Worm (Caenorhabditis elegans) whole organism, mixed stage, embryonic: ENCODE measurements around the gene R04F11.2.

Source experiments
- M03D4.4 ChIP-seq: sonication (generic microtip); optimal IDR thresholded peaks from 2 replicates; lab custom pipeline; 2017; ENCODE audit warnings: mild to moderate bottlenecking, missing genetic modification characterization, missing compliant biosample characterization
- bed-3 ChIP-seq: fragments of 200-800 bp; sonication (Bioruptor generic); optimal IDR thresholded peaks from 3 replicates; lab custom pipeline; 2018; ENCODE audit warnings: mild to moderate bottlenecking, missing genetic modification characterization, moderate library complexity, missing compliant biosample characterization
- blmp-1 ChIP-seq: fragments of 150-350 bp; optimal IDR thresholded peaks from 2 replicates; lab custom pipeline; 2014; ENCODE audit warnings: missing biosample characterization, missing genetic modification characterization
- ceh-39 ChIP-seq: fragments of 150-350 bp; optimal IDR thresholded peaks from 2 replicates; lab custom pipeline; 2014; ENCODE audit warnings: missing biosample characterization, missing genetic modification characterization
- ceh-43 ChIP-seq: fragments of 200-800 bp; sonication (Bioruptor generic); optimal IDR thresholded peaks from 2 replicates; lab custom pipeline; 2018; ENCODE audit warnings: mild to moderate bottlenecking, missing genetic modification characterization, moderate library complexity, missing compliant biosample characterization
- ceh-83 ChIP-seq: fragments of 200-800 bp; sonication (Bioruptor generic); optimal IDR thresholded peaks from 2 replicates; lab custom pipeline; 2018; ENCODE audit warnings: mild to moderate bottlenecking, missing genetic modification characterization, missing compliant biosample characterization
- ces-1 ChIP-seq: fragments of 150-350 bp; optimal IDR thresholded peaks from 2 replicates; lab custom pipeline; 2014; ENCODE audit warnings: missing biosample characterization, missing genetic modification reagents, missing genetic modification characterization
- cnd-1 ChIP-seq: fragments of 200-800 bp; sonication (Bioruptor generic); optimal IDR thresholded peaks from 2 replicates; lab custom pipeline; 2018; ENCODE audit warnings: mild to moderate bottlenecking, missing genetic modification characterization, missing compliant biosample characterization
- drap-1 ChIP-seq: fragments of 200-800 bp; sonication (Bioruptor generic); optimal IDR thresholded peaks from 3 replicates; lab custom pipeline; 2018; ENCODE audit warnings: mild to moderate bottlenecking, missing genetic modification characterization, missing compliant biosample characterization
- elt-1 ChIP-seq: sonication (generic microtip); optimal IDR thresholded peaks from 2 replicates; lab custom pipeline; 2017; ENCODE audit warnings: missing genetic modification characterization, mild to moderate bottlenecking, missing compliant biosample characterization, antibody characterized with exemption, moderate library complexity, borderline replicate concordance; ENCODE audit not compliant: insufficient read depth
- elt-3 ChIP-seq: fragments of 150-350 bp; optimal IDR thresholded peaks from 2 replicates; lab custom pipeline; 2014; ENCODE audit warnings: missing biosample characterization, missing genetic modification characterization
- hlh-1 ChIP-seq: fragments of 150-350 bp; optimal IDR thresholded peaks from 2 replicates; lab custom pipeline; 2014; ENCODE audit warnings: missing biosample characterization, missing genetic modification reagents, missing genetic modification characterization
- lin-13 ChIP-seq: fragments of 150-350 bp; optimal IDR thresholded peaks from 2 replicates; lab custom pipeline; 2014; ENCODE audit warnings: missing biosample characterization, missing genetic modification characterization
- lin-32 ChIP-seq: fragments of 200-800 bp; sonication (Bioruptor generic); optimal IDR thresholded peaks from 2 replicates; lab custom pipeline; 2018; ENCODE audit warnings: mild to moderate bottlenecking, missing genetic modification characterization, missing compliant biosample characterization
- lsy-2 ChIP-seq: fragments of 150-350 bp; optimal IDR thresholded peaks from 2 replicates; lab custom pipeline; 2014; ENCODE audit warnings: missing biosample characterization, missing genetic modification characterization
- mab-5 ChIP-seq: fragments of 150-350 bp; optimal IDR thresholded peaks from 2 replicates; lab custom pipeline; 2014; ENCODE audit warnings: missing biosample characterization, missing genetic modification characterization
- mep-1 ChIP-seq: fragments of 150-350 bp; optimal IDR thresholded peaks from 2 replicates; lab custom pipeline; 2017; ENCODE audit warnings: missing biosample characterization, missing genetic modification reagents, missing genetic modification characterization, inconsistent platforms
- mls-2 ChIP-seq: sonication (generic microtip); optimal IDR thresholded peaks from 2 replicates; lab custom pipeline; 2016; ENCODE audit warnings: mild to moderate bottlenecking, missing genetic modification characterization, moderate library complexity, missing compliant biosample characterization
- nhr-12 ChIP-seq: fragments of 150-350 bp; optimal IDR thresholded peaks from 2 replicates; lab custom pipeline; 2014; ENCODE audit warnings: missing biosample characterization, missing genetic modification characterization
- nhr-2 ChIP-seq: fragments of 150-350 bp; optimal IDR thresholded peaks from 2 replicates; lab custom pipeline; 2014; ENCODE audit warnings: missing biosample characterization, missing genetic modification characterization
- nhr-237 ChIP-seq: fragments of 150-350 bp; optimal IDR thresholded peaks from 2 replicates; lab custom pipeline; 2014; ENCODE audit warnings: missing biosample characterization, missing genetic modification characterization
- nhr-28 ChIP-seq: fragments of 150-350 bp; optimal IDR thresholded peaks from 2 replicates; lab custom pipeline; 2014; ENCODE audit warnings: missing biosample characterization, missing genetic modification characterization
- pha-4 ChIP-seq: fragments of 150-350 bp; optimal IDR thresholded peaks from 2 replicates; lab custom pipeline; 2018; ENCODE audit warnings: missing biosample characterization, missing genetic modification reagents, missing genetic modification characterization
- sem-2 ChIP-seq: fragments of 200-800 bp; sonication (Bioruptor generic); optimal IDR thresholded peaks from 2 replicates; lab custom pipeline; 2018; ENCODE audit warnings: mild to moderate bottlenecking, missing genetic modification characterization, missing compliant biosample characterization
- snpc-4 ChIP-seq: fragments of 150-350 bp; optimal IDR thresholded peaks from 2 replicates; lab custom pipeline; 2014; ENCODE audit warnings: missing biosample characterization, missing genetic modification characterization
- sptf-1 ChIP-seq: sonication (generic microtip); optimal IDR thresholded peaks from 2 replicates; lab custom pipeline; 2017; ENCODE audit warnings: mild to moderate bottlenecking, missing genetic modification characterization, moderate library complexity, missing compliant biosample characterization
- tbx-8 ChIP-seq: fragments of 200-800 bp; sonication (Bioruptor generic); optimal IDR thresholded peaks from 2 replicates; lab custom pipeline; 2018; ENCODE audit warnings: mild to moderate bottlenecking, missing genetic modification characterization, moderate library complexity, missing compliant biosample characterization
- unc-120 ChIP-seq: sonication (generic microtip); optimal IDR thresholded peaks from 2 replicates; lab custom pipeline; 2017; ENCODE audit warnings: missing genetic modification characterization, missing compliant biosample characterization; ENCODE audit not compliant: poor library complexity, severe bottlenecking
- unc-39 ChIP-seq: fragments of 150-350 bp; optimal IDR thresholded peaks from 2 replicates; lab custom pipeline; 2014; ENCODE audit warnings: missing biosample characterization, missing genetic modification characterization
- unc-62 ChIP-seq: fragments of 150-350 bp; optimal IDR thresholded peaks from 2 replicates; lab custom pipeline; 2014; ENCODE audit warnings: missing biosample characterization, missing genetic modification reagents, missing genetic modification characterization
- zip-8 ChIP-seq: fragments of 150-350 bp; optimal IDR thresholded peaks from 2 replicates; lab custom pipeline; 2014; ENCODE audit warnings: missing biosample characterization, missing genetic modification characterization
- ztf-11 ChIP-seq: fragments of 150-350 bp; optimal IDR thresholded peaks from 2 replicates; lab custom pipeline; 2014; ENCODE audit warnings: missing biosample characterization, missing genetic modification characterization

Gene R04F11.2

DNA sequence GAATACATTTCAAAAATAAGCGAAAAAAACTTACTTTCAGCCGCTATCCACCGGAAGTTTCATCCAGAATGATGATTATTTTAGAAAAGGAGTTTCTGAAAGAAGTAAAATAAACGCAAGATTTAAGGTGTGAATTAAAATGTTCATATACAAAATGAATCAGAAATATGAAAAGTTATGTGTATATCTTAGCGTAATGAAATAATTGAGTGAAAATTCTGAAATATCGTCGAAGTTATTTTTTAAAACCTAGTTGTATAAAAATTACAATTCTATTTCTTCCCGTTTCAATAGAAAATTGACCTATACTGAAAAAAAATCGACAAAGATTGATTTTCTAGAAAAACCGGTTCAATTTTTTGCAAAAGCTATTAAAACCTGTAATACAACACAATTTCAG, 19.7 kb downstream of the R04F11.2 start, which contains the start of gene twk-13:
twk-13 (minus strand) TSS at position 101 of the 400 bp plus-strand sequence.
- TF ChIP-seq bed-3 (GFP tag; lab: Kevin White, UChicago) (no peak), lin-32 (GFP tag; lab: Kevin White, UChicago) (no peak), pha-4 (tag; lab: Kevin White, UChicago) (no peak), ceh-43 (no peak), unc-62 (GFP tag; lab: Kevin White, UChicago) (no peak), M03D4.4 (tag; lab: Kevin White, UChicago) (no peak), hlh-1 (no peak), elt-3 (tag; lab: Kevin White, UChicago) (no peak), unc-120 (tag; lab: Kevin White, UChicago) (no peak), sptf-1 (no peak), snpc-4 (tag; lab: Kevin White, UChicago) (no peak)

DNA sequence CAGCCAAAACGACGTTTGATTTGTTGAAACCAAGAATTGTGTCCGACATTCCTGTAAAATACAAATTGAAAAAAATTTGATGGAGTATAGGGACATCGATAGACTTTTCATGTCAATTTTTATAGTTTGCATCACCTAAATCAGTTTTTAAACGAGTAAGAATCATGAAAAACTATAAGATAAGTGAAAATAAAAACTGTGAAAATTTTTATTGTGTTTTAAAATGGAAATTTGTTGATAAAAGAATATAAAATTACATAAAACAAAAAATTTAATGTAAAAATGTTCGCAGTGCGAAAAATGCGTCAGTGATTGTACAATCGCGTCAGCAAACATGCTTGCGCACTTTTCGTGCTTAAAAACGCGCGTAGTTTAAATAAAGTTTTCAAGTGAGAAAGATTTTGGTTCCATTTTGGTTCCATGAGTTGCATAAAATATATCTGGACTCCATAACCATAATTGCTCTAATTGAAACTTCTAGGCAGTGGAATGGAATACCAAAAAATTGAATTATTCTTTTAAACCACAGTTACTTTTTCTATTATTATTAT, 25.3 kb downstream of the R04F11.2 start, which contains the start of gene tomm-20:
tomm-20 (minus strand) TSS at position 51 of the 551 bp plus-strand sequence.
- peak; percentile 62 for TF ChIP-seq cnd-1
- TF ChIP-seq sem-2: peak; percentile 26
- TF ChIP-seq elt-3 (tag; lab: Kevin White, UChicago): no peak
- peak; percentile 47 for TF ChIP-seq ceh-39 (tag; lab: Kevin White, UChicago)
- peak; percentile 98 for TF ChIP-seq lin-13 (tag; lab: Kevin White, UChicago)
- no peak for TF ChIP-seq blmp-1 (tag; lab: Kevin White, UChicago)
- TF ChIP-seq zip-8 (tag; lab: Kevin White, UChicago): no peak
- peak; percentile 79 for TF ChIP-seq mls-2 (tag; lab: Kevin White, UChicago)
- peak; percentile 58 for TF ChIP-seq ceh-83 (GFP tag; lab: Kevin White, UChicago)
- peak; percentile 77 for TF ChIP-seq pha-4 (tag; lab: Kevin White, UChicago)
- TF ChIP-seq elt-1 (tag; lab: Kevin White, UChicago): peak; percentile 5
- peak; percentile 47 for TF ChIP-seq ces-1 (GFP tag; lab: Kevin White, UChicago)
- TF ChIP-seq drap-1: peak; percentile 38
- TF ChIP-seq nhr-2 (tag; lab: Kevin White, UChicago): peak; percentile 31
- TF ChIP-seq unc-39 (tag; lab: Kevin White, UChicago): no peak
- no peak for TF ChIP-seq lin-32 (GFP tag; lab: Kevin White, UChicago)
- peak; percentile 34 for TF ChIP-seq unc-120 (tag; lab: Kevin White, UChicago)
- no peak for TF ChIP-seq snpc-4 (tag; lab: Kevin White, UChicago)
- peak; percentile 96 for TF ChIP-seq mep-1 (tag; lab: Kevin White, UChicago)
- peak; percentile 32 for TF ChIP-seq hlh-1
- TF ChIP-seq ztf-11 (tag; lab: Kevin White, UChicago): peak; percentile 24
- no peak for TF ChIP-seq mab-5
- TF ChIP-seq unc-62 (GFP tag; lab: Kevin White, UChicago): peak; percentile 50
- TF ChIP-seq sptf-1: peak; percentile 86
- TF ChIP-seq M03D4.4 (tag; lab: Kevin White, UChicago): peak; percentile 65
- TF ChIP-seq bed-3 (GFP tag; lab: Kevin White, UChicago): peak; percentile 30
- no peak for TF ChIP-seq nhr-12
- TF ChIP-seq tbx-8 (GFP tag; lab: Kevin White, UChicago): no peak
- TF ChIP-seq nhr-237 (tag; lab: Kevin White, UChicago): peak; percentile 94
- TF ChIP-seq ceh-43: peak; percentile 58
- TF ChIP-seq lsy-2 (tag; lab: Kevin White, UChicago): peak; percentile 86
- TF ChIP-seq, all 35 proteins: peak for 22

DNA sequence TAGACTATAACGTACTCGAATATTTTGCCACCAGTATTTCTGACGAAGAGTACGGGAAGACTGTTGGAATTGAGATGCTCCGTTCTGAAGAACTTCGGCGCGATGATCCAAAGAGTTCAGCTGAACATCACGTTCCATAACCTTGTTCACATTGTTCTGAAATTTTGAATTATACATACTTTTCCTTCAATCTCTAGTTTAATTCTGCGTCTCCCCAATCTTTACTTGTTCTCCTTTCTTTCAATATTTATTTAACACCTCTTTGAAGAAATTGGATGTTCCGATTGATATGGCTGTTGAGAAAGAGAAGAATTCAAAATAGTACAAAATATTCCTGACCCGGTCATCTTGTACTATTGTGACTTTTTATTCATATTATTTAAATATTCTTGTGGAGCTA, 26.7 kb downstream of the R04F11.2 start, which contains the start of gene F23H12.3:
F23H12.3 (plus strand) TSS at position 301 of the 400 bp plus-strand sequence.
- no peak for TF ChIP-seq ceh-43
- no peak for TF ChIP-seq ceh-39 (tag; lab: Kevin White, UChicago)
- no peak for TF ChIP-seq mep-1 (tag; lab: Kevin White, UChicago)
- TF ChIP-seq nhr-28 (tag; lab: Kevin White, UChicago): no peak

DNA sequence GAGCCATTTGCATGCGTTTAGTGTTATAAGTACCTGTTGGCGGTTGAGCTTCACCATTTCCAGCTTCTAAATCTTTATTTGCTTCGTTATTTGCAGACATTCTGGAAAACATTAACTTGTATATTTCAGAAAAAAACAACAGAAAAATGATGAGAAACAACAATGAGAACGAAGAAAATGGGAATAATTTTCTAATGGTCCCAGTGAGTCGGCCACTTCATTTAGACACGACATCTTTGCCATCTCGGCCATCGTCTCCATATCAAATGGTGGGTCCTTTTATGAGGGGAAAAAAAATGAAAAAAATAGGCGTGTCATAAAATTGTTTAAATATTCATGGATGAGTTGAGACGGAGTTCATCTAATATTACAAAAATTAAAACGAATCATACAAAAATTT, 27.6 kb downstream of the R04F11.2 start, which contains the start of gene snb-2:
snb-2 (minus strand) TSS at position 101 of the 400 bp plus-strand sequence.
- TF ChIP-seq ces-1 (GFP tag; lab: Kevin White, UChicago) (no peak), drap-1 (no peak), zip-8 (tag; lab: Kevin White, UChicago) (no peak)
